Fruit fly (Drosophila melanogaster) whole organism, prepupa: ENCODE measurements around the gene CG31643.

Source experiments
- Blimp-1 ChIP-seq: fragments of 200-800 bp; sonication (Bioruptor generic); optimal IDR thresholded peaks from 3 replicates; lab custom pipeline; 2017; ENCODE audit warnings: missing biosample characterization, missing genetic modification characterization, mild to moderate bottlenecking, moderate library complexity, missing genetic modification reagents
- CG10631 ChIP-seq: fragments of 200-800 bp; sonication (Bioruptor generic); optimal IDR thresholded peaks from 2 replicates; lab custom pipeline; 2016; ENCODE audit warnings: missing biosample characterization, missing genetic modification characterization
- CG10669 ChIP-seq: fragments of 200-800 bp; sonication (Bioruptor generic); optimal IDR thresholded peaks from 3 replicates; lab custom pipeline; 2018; ENCODE audit warnings: missing biosample characterization, mild to moderate bottlenecking, missing genetic modification characterization, moderate library complexity
- CG11294 ChIP-seq: fragments of 200-800 bp; sonication (Bioruptor generic); IDR thresholded peaks from 2 replicates; pipeline ENCODE4 v1.3.6; 2022; ENCODE audit warnings: missing biosample characterization, missing genetic modification characterization
- CG11762 ChIP-seq: fragments of 200-800 bp; sonication (Bioruptor generic); optimal IDR thresholded peaks from 3 replicates; lab custom pipeline; 2016; ENCODE audit warnings: missing biosample characterization, missing genetic modification characterization; ENCODE audit not compliant: insufficient read depth
- CG11902 ChIP-seq: fragments of 200-800 bp; sonication (Bioruptor generic); optimal IDR thresholded peaks from 3 replicates; lab custom pipeline; 2016; ENCODE audit warnings: missing biosample characterization, missing genetic modification characterization
- CG15336 ChIP-seq: fragments of 200-800 bp; sonication (Bioruptor generic); IDR thresholded peaks from 2 replicates; pipeline ENCODE4 v1.3.6; 2022; ENCODE audit warnings: missing biosample characterization, missing genetic modification characterization
- CG3032 ChIP-seq: fragments of 200-800 bp; optimal IDR thresholded peaks from 2 replicates; lab custom pipeline; 2019; ENCODE audit warnings: missing biosample characterization, mild to moderate bottlenecking, missing genetic modification characterization, moderate library complexity
- CG32006 ChIP-seq: fragments of 200-800 bp; sonication (Bioruptor generic); optimal IDR thresholded peaks from 3 replicates; lab custom pipeline; 2017; ENCODE audit warnings: missing biosample characterization, mild to moderate bottlenecking, missing genetic modification characterization
- CG34406 ChIP-seq: fragments of 200-800 bp; sonication (Bioruptor generic); optimal IDR thresholded peaks from 3 replicates; lab custom pipeline; 2016; ENCODE audit warnings: missing biosample characterization, missing genetic modification characterization
- CG3919 ChIP-seq: fragments of 200-800 bp; sonication (Bioruptor generic); optimal IDR thresholded peaks from 3 replicates; lab custom pipeline; 2016; ENCODE audit warnings: missing biosample characterization, missing genetic modification characterization
- CG4318 ChIP-seq: fragments of 200-800 bp; sonication (Bioruptor generic); optimal IDR thresholded peaks from 3 replicates; lab custom pipeline; 2017; ENCODE audit warnings: missing biosample characterization, mild to moderate bottlenecking, missing genetic modification characterization
- CG6163 ChIP-seq: fragments of 200-800 bp; sonication (Bioruptor generic); IDR thresholded peaks from 3 replicates; pipeline ENCODE4 v1.3.6; 2022; ENCODE audit warnings: missing biosample characterization, missing genetic modification characterization
- CG6792 ChIP-seq: fragments of 200-800 bp; sonication (Bioruptor generic); optimal IDR thresholded peaks from 3 replicates; lab custom pipeline; 2016; ENCODE audit warnings: missing biosample characterization, missing genetic modification characterization
- CG6808 ChIP-seq: fragments of 200-800 bp; sonication (Bioruptor generic); optimal IDR thresholded peaks from 3 replicates; lab custom pipeline; 2017; ENCODE audit warnings: missing biosample characterization, missing genetic modification characterization, mild to moderate bottlenecking, moderate library complexity, missing genetic modification reagents
- CG6854 ChIP-seq: fragments of 200-800 bp; sonication (Bioruptor generic); optimal IDR thresholded peaks from 2 replicates; lab custom pipeline; 2017; ENCODE audit warnings: missing biosample characterization, mild to moderate bottlenecking, missing genetic modification characterization
- CG7368 ChIP-seq: fragments of 200-800 bp; sonication (Bioruptor generic); optimal IDR thresholded peaks from 3 replicates; lab custom pipeline; 2016; ENCODE audit warnings: missing biosample characterization, missing genetic modification characterization
- CG8119 ChIP-seq: fragments of 200-800 bp; sonication (Bioruptor generic); IDR thresholded peaks from 3 replicates; pipeline ENCODE4 v1.3.6; 2022; ENCODE audit warnings: missing biosample characterization, missing genetic modification characterization
- Eip75B ChIP-seq: fragments of 200-800 bp; sonication (Bioruptor generic); optimal IDR thresholded peaks from 3 replicates; lab custom pipeline; 2016; ENCODE audit warnings: missing biosample characterization, missing genetic modification characterization
- Eip78C ChIP-seq: fragments of 200-800 bp; sonication (Bioruptor generic); peaks from one replicate; lab custom pipeline; 2016; ENCODE audit warnings: missing biosample characterization, missing genetic modification characterization
- Eip93F ChIP-seq: fragments of 200-800 bp; sonication (Bioruptor generic); optimal IDR thresholded peaks from 2 replicates; lab custom pipeline; 2016; ENCODE audit warnings: missing biosample characterization, mild to moderate bottlenecking, missing genetic modification characterization
- Ets21C ChIP-seq: fragments of 200-800 bp; sonication (Bioruptor generic); optimal IDR thresholded peaks from 3 replicates; lab custom pipeline; 2016; ENCODE audit warnings: missing biosample characterization, missing genetic modification characterization
- Ets96B ChIP-seq: fragments of 200-800 bp; optimal IDR thresholded peaks from 2 replicates; lab custom pipeline; 2019; ENCODE audit warnings: missing biosample characterization, mild to moderate bottlenecking, missing genetic modification characterization, moderate library complexity
- Gug ChIP-seq: fragments of 200-800 bp; sonication (Bioruptor generic); IDR thresholded peaks from 2 replicates; pipeline ENCODE4 v1.3.6; 2022; ENCODE audit warnings: missing biosample characterization, missing genetic modification characterization
- Hr39 ChIP-seq: fragments of 200-800 bp; sonication (Bioruptor generic); optimal IDR thresholded peaks from 2 replicates; lab custom pipeline; 2016; ENCODE audit warnings: missing biosample characterization, missing genetic modification characterization
- Lpt ChIP-seq: fragments of 200-800 bp; sonication (Bioruptor generic); optimal IDR thresholded peaks from 3 replicates; lab custom pipeline; 2016; ENCODE audit warnings: missing biosample characterization, missing genetic modification characterization
- Met ChIP-seq: fragments of 200-800 bp; sonication (Bioruptor generic); optimal IDR thresholded peaks from 3 replicates; lab custom pipeline; 2016; ENCODE audit warnings: missing biosample characterization, missing genetic modification characterization
- OdsH ChIP-seq: fragments of 200-800 bp; sonication (Bioruptor generic); optimal IDR thresholded peaks from 3 replicates; lab custom pipeline; 2016; ENCODE audit warnings: missing biosample characterization, missing genetic modification characterization
- Sox14 ChIP-seq: fragments of 200-800 bp; sonication (Bioruptor generic); optimal IDR thresholded peaks from 3 replicates; lab custom pipeline; 2016; ENCODE audit warnings: missing biosample characterization, missing genetic modification characterization
- Sox15 ChIP-seq: fragments of 200-800 bp; sonication (Bioruptor generic); optimal IDR thresholded peaks from 3 replicates; lab custom pipeline; 2016; ENCODE audit warnings: missing biosample characterization, missing genetic modification characterization
- achi ChIP-seq: fragments of 200-800 bp; sonication (Bioruptor generic); optimal IDR thresholded peaks from 3 replicates; lab custom pipeline; 2016; ENCODE audit warnings: missing biosample characterization, missing genetic modification characterization
- dsx ChIP-seq: fragments of 200-800 bp; optimal IDR thresholded peaks from 3 replicates; lab custom pipeline; 2019; ENCODE audit warnings: missing biosample characterization, mild to moderate bottlenecking, missing genetic modification characterization, moderate library complexity; ENCODE audit not compliant: poor library complexity, severe bottlenecking
- esn ChIP-seq: fragments of 200-800 bp; sonication (Bioruptor generic); optimal IDR thresholded peaks from 2 replicates; lab custom pipeline; 2016; ENCODE audit warnings: missing biosample characterization, mild to moderate bottlenecking, missing genetic modification characterization, moderate library complexity
- fd59A ChIP-seq: fragments of 200-800 bp; sonication (Bioruptor generic); optimal IDR thresholded peaks from 2 replicates; lab custom pipeline; 2017; ENCODE audit warnings: missing biosample characterization, mild to moderate bottlenecking, missing genetic modification characterization, missing genetic modification reagents
- fkh ChIP-seq: fragments of 200-800 bp; sonication (Bioruptor generic); optimal IDR thresholded peaks from 3 replicates; lab custom pipeline; 2017; ENCODE audit warnings: missing biosample characterization, mild to moderate bottlenecking, missing genetic modification characterization, moderate library complexity
- lz ChIP-seq: fragments of 200-800 bp; sonication (Bioruptor generic); optimal IDR thresholded peaks from 3 replicates; lab custom pipeline; 2016; ENCODE audit warnings: missing biosample characterization, missing genetic modification characterization
- salr ChIP-seq, 2 experiments: fragments of 200-800 bp; sonication (Bioruptor generic); optimal IDR thresholded peaks; 3 replicates each; lab custom pipeline; 2016 to 2018; ENCODE audit warnings: missing biosample characterization in 2 of 2, missing genetic modification characterization in 2 of 2, mild to moderate bottlenecking in 1 of 2
- spab ChIP-seq: fragments of 200-800 bp; sonication (Bioruptor generic); optimal IDR thresholded peaks from 2 replicates; lab custom pipeline; 2017; ENCODE audit warnings: missing biosample characterization, mild to moderate bottlenecking, missing genetic modification characterization, missing genetic modification reagents
- svp ChIP-seq: fragments of 200-800 bp; sonication (Bioruptor generic); peaks from one replicate; lab custom pipeline; 2016; ENCODE audit warnings: missing biosample characterization, missing genetic modification characterization
- topi ChIP-seq: fragments of 200-800 bp; sonication (Bioruptor generic); optimal IDR thresholded peaks from 3 replicates; lab custom pipeline; 2016; ENCODE audit warnings: missing biosample characterization, missing genetic modification characterization
- vri ChIP-seq: fragments of 200-800 bp; sonication (Bioruptor generic); optimal IDR thresholded peaks from 3 replicates; lab custom pipeline; 2016; ENCODE audit warnings: missing biosample characterization, mild to moderate bottlenecking, missing genetic modification characterization

Gene CG31643

dm6 chr2L:6081134-6081832, 43.4 kb downstream of the CG31643 start (continued):
- TF ChIP-seq dsx (GFP tag; lab: Kevin White, UChicago) = no peak
- TF ChIP-seq Ets21C (GFP tag; lab: Kevin White, UChicago) = no peak
- no peak for TF ChIP-seq CG3032 (tag; lab: Kevin White, UChicago)
- TF ChIP-seq CG10669 (GFP tag; lab: Kevin White, UChicago) = no peak
- TF ChIP-seq achi (GFP tag; lab: Kevin White, UChicago) = no peak
- TF ChIP-seq fd59A = no peak
- no peak for TF ChIP-seq fkh (GFP tag; lab: Kevin White, UChicago)
- TF ChIP-seq Sox14 (GFP tag; lab: Kevin White, UChicago) = no peak
- TF ChIP-seq Hr39 (GFP tag; lab: Kevin White, UChicago) = peak; percentile 4
- no peak for TF ChIP-seq vri (GFP tag; lab: Kevin White, UChicago)
- TF ChIP-seq CG3919 = no peak
- peak; percentile 29; the same call in 1 of the 3 replicates for TF ChIP-seq CG6163 (GFP tag; lab: Robert Waterston, UW)
- TF ChIP-seq spab = no peak
- no peak for TF ChIP-seq CG4318 (GFP tag; lab: Kevin White, UChicago)
- no peak for TF ChIP-seq CG10631 (GFP tag; lab: Kevin White, UChicago)
- peak; percentile 93 for TF ChIP-seq svp (GFP tag; lab: Kevin White, UChicago)
- TF ChIP-seq CG11294 = no peak
- no peak for TF ChIP-seq Sox15 (GFP tag; lab: Kevin White, UChicago)
- TF ChIP-seq CG11762 (GFP tag; lab: Kevin White, UChicago) = no peak
- no peak for TF ChIP-seq CG11902
- TF ChIP-seq Blimp-1 (GFP tag; lab: Kevin White, UChicago) = peak; percentile 42
- no peak for TF ChIP-seq Lpt (GFP tag; lab: Kevin White, UChicago)
- no peak for TF ChIP-seq CG8119
- peak; percentile 100 for TF ChIP-seq Met (GFP tag; lab: Kevin White, UChicago)

DNA sequence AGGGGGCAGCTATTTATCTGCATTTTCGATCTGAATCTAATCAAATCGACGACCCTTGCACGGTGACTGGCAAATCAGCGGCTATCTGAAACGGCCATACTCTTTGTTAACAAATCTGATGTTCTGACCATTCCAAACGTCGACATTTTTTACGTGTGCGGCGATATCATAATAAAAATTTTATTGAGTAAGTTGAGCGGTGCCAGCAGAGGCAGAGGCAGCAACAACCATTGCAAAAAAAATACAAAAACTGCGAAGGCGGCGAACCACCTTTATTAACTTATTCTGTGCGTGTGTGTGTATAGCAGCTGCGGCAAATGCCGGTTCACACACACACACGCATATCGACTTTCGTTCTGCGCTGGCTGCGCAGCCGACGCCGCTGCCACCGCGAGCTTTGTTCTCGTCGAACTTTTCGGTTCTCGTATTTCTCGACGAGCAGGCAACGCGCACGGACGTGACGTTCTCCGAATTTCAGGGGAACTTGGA, 44.3 kb downstream of the CG31643 start, which contains the start of gene Kr-h1:
Gene Kr-h1 (plus strand): TSS at position 447 of the 489 bp plus-strand sequence.
- TF ChIP-seq Blimp-1 (GFP tag; lab: Kevin White, UChicago) (peak; percentile 54), vri (GFP tag; lab: Kevin White, UChicago) (peak; percentile 84), Ets96B (no peak), spab (no peak), CG34406 (GFP tag; lab: Kevin White, UChicago) (no peak), CG11294 (no peak), Ets21C (GFP tag; lab: Kevin White, UChicago) (no peak), Hr39 (GFP tag; lab: Kevin White, UChicago) (no peak), Met (GFP tag; lab: Kevin White, UChicago) (peak; percentile 90), Eip93F (GFP tag; lab: Kevin White, UChicago) (no peak), salr (GFP tag; optimal IDR thresholded peaks at IDR 0.05; lab: Kevin White, UChicago) (no peak), Eip75B (no peak), esn (no peak), CG10669 (GFP tag; lab: Kevin White, UChicago) (no peak), CG6854 (GFP tag; lab: Kevin White, UChicago) (peak; percentile 13), OdsH (GFP tag; lab: Kevin White, UChicago) (no peak), CG6792 (no peak), CG7368 (no peak), dsx (GFP tag; lab: Kevin White, UChicago) (no peak), svp (GFP tag; lab: Kevin White, UChicago) (peak; percentile 68), CG6163 (GFP tag; lab: Robert Waterston, UW) (no peak), Gug (no peak), Sox14 (GFP tag; lab: Kevin White, UChicago) (peak; percentile 41), fd59A (no peak), CG8119 (no peak), topi (GFP tag; lab: Kevin White, UChicago) (no peak), CG32006 (no peak), lz (GFP tag; lab: Kevin White, UChicago) (no peak), CG15336 (no peak), CG10631 (GFP tag; lab: Kevin White, UChicago) (no peak), Eip78C (GFP tag; lab: Kevin White, UChicago) (peak; percentile 71), Lpt (GFP tag; lab: Kevin White, UChicago) (no peak), achi (GFP tag; lab: Kevin White, UChicago) (no peak), CG6808 (no peak), CG3919 (no peak), CG3032 (tag; lab: Kevin White, UChicago) (no peak)
